Worm (Caenorhabditis elegans) whole organism, L4/young adult: ENCODE measurements around the gene F14D12.1.

Experiments
- W03F9.2 ChIP-seq: fragments of 150-350 bp; optimal IDR thresholded peaks from 2 replicates; lab custom pipeline; 2014; ENCODE audit warnings: missing biosample characterization, missing genetic modification characterization
- dao-5 ChIP-seq: sonication (generic microtip); optimal IDR thresholded peaks from 2 replicates; lab custom pipeline; 2016; ENCODE audit warnings: missing genotype, missing genetic modification characterization, moderate library complexity, missing compliant biosample characterization
- him-1 ChIP-seq: sonication (generic microtip); optimal IDR thresholded peaks from 2 replicates; lab custom pipeline; 2016; ENCODE audit warnings: missing genotype, missing genetic modification reagents, missing genetic modification characterization, missing compliant biosample characterization

Gene F14D12.1

ce11 chrX:5629941-5630340 lies 26.4 kb downstream of the F14D12.1 start, which contains the start of gene argn-1:
Gene argn-1 (plus strand): TSS chrX:5630023.
- TF ChIP-seq dao-5 (tag; lab: Kevin White, UChicago) (no peak), W03F9.2 (tag; lab: Kevin White, UChicago) (no peak), him-1 (no peak)

DNA sequence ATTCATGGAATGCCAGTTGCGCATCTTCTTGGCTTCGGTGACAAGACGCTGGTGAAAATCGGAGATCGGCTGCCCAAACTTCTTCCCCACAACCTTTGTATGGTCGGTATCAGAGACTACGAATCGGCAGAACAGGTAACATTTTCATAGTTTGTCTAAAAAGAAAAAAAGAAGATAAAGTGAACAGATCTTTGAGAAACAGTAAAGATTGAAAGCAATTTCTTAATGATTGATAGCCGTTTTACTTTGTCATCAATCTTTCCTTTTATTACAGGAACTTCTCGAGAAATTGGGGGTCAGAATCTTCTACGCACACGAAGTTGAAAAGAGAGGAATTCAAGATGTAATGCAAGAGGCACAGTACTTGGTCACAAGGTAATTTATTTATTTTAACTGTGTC lies 27.4 kb downstream of the F14D12.1 start:
- TF ChIP-seq W03F9.2 (tag; lab: Kevin White, UChicago) (no peak), dao-5 (tag; lab: Kevin White, UChicago) (no peak), him-1 (no peak)

DNA sequence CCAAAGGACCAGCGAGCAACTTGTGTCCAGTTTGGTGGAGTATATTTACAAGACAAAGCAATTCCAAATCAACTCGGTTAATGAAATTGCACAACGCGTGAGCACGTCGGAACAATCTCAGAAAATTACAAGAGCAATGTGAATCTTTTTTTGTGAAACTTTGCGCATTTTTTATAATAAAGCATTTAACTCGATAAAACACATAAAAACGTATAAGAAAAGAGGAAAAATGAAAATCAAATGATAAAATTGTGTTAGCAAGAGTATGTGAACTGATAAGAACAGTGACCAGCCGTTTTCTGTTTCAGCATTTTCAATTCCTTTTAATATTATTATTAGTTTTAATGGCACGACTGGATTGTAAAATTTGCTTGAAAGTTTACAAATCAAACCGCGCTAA lies 28.1 kb downstream of the F14D12.1 start, which contains the start of gene T22B7.8:
TSS of gene T22B7.8 (plus strand) at position 301 of the 400 bp plus-strand sequence.
- TF ChIP-seq W03F9.2 (tag; lab: Kevin White, UChicago) = no peak
- no peak for TF ChIP-seq dao-5 (tag; lab: Kevin White, UChicago)
- TF ChIP-seq him-1 = no peak

DNA sequence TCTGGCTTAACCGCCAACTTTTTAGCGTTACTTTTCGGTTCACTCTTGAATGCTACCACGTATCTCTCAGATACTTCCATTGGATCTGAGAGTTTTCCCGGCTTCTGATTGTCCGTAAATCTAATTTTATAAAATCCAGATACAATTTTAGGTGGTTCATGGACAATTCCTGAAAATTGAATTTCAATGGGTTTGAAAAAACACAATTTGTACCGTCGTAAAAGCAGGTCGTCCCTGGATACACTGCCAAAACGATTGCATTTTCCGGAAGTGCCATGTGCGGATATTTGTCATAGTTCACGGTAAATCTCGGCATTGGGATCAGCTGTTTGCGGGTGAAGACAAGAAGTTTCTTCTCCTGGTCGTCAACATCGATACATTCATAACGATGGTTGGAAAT lies 36.0 kb downstream of the F14D12.1 start:
- TF ChIP-seq W03F9.2 (tag; lab: Kevin White, UChicago) (no peak), dao-5 (tag; lab: Kevin White, UChicago) (no peak), him-1 (no peak)

- TF ChIP-seq him-1 = no peak
- no peak for TF ChIP-seq dao-5 (tag; lab: Kevin White, UChicago)
- no peak for TF ChIP-seq W03F9.2 (tag; lab: Kevin White, UChicago)
Observed at ce11 chrX:5641315-5641714, 37.7 kb downstream of the F14D12.1 start, which contains the start of gene T22B7.4. Gene T22B7.4 (minus strand): TSS chrX:5641415.

ce11 chrX:5644112-5644511 lies 40.5 kb downstream of the F14D12.1 start:
- TF ChIP-seq W03F9.2 (tag; lab: Kevin White, UChicago) = no peak
- no peak for TF ChIP-seq dao-5 (tag; lab: Kevin White, UChicago)
- no peak for TF ChIP-seq him-1

DNA sequence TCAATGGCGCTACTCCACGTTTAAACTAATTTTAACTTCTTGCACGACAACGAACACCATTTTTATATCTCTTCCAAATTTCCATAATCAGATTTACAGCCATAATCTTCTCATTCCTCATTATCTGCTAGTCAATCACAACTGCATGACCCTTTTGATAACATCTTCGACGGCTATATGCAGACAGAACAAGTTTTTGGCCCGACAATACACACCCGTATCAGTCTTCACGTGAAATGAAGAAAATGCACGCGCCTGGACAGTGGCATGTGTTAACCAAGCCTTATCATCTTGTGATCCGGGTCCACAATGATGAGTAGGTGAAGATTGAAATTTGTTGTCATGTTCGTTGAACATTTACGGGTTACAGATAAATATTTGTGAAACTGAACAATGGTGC lies 42.0 kb downstream of the F14D12.1 start:
- TF ChIP-seq dao-5 (tag; lab: Kevin White, UChicago) (no peak), him-1 (no peak), W03F9.2 (tag; lab: Kevin White, UChicago) (no peak)

- no peak for TF ChIP-seq W03F9.2 (tag; lab: Kevin White, UChicago)
- no peak for TF ChIP-seq him-1
- TF ChIP-seq dao-5 (tag; lab: Kevin White, UChicago) = no peak
Observed at ce11 chrX:5646951-5647423, 43.4 kb downstream of the F14D12.1 start, which contains the start of gene T22B7.3. Gene T22B7.3 (plus strand): TSS chrX:5647373.

ce11 chrX:5647884-5648283 lies 44.3 kb downstream of the F14D12.1 start, which contains the start of gene srv-7:
Gene srv-7 (minus strand): TSS chrX:5647984.
- TF ChIP-seq dao-5 (tag; lab: Kevin White, UChicago) (no peak), him-1 (no peak), W03F9.2 (tag; lab: Kevin White, UChicago) (no peak)

- TF ChIP-seq dao-5 (tag; lab: Kevin White, UChicago) (no peak), W03F9.2 (tag; lab: Kevin White, UChicago) (no peak), him-1 (no peak)
Observed at ce11 chrX:5653813-5654212, 50.2 kb downstream of the F14D12.1 start, which contains the start of gene T22B7.7. Gene T22B7.7 (minus strand): TSS chrX:5654074.

- TF ChIP-seq him-1 (no peak), dao-5 (tag; lab: Kevin White, UChicago) (no peak), W03F9.2 (tag; lab: Kevin White, UChicago) (no peak)
Observed at ce11 chrX:5655601-5656000, 52.0 kb downstream of the F14D12.1 start.
